Fruit fly (Drosophila melanogaster) whole organism, embryonic: Measurements from ENCODE around the gene EndoGI.
A peak's percentile ranks its signal among the peaks of the same experiment; 100 is the strongest.

Experiments
- CG10209 ChIP-seq: fragments of 200-800 bp; sonication (Bioruptor generic); optimal IDR thresholded peaks from 3 replicates; lab custom pipeline; 2017; ENCODE audit warnings: missing biosample characterization, mild to moderate bottlenecking, missing genetic modification characterization, missing genetic modification reagents
- CG10431 ChIP-seq: fragments of 200-800 bp; sonication (Bioruptor generic); optimal IDR thresholded peaks from 3 replicates; lab custom pipeline; 2018; ENCODE audit warnings: missing biosample characterization, mild to moderate bottlenecking, missing genetic modification characterization
- CG10543 ChIP-seq: fragments of 200-800 bp; sonication (Bioruptor generic); optimal IDR thresholded peaks from 3 replicates; lab custom pipeline; 2017; ENCODE audit warnings: missing biosample characterization, mild to moderate bottlenecking, missing genetic modification characterization, moderate library complexity
- CG11247 ChIP-seq: fragments of 200-800 bp; sonication (Bioruptor generic); IDR thresholded peaks from 2 replicates; pipeline ENCODE4 v1.3.6; 2022; ENCODE audit warnings: missing biosample characterization, missing genetic modification characterization
- CG11398 ChIP-seq: fragments of 200-800 bp; sonication (Bioruptor generic); optimal IDR thresholded peaks from 2 replicates; lab custom pipeline; 2016; ENCODE audit warnings: missing biosample characterization, missing genetic modification characterization
- CG11696 ChIP-seq: fragments of 200-800 bp; sonication (Bioruptor generic); IDR thresholded peaks from 2 replicates; pipeline ENCODE4 v1.3.6; 2022; ENCODE audit warnings: missing biosample characterization, missing genetic modification characterization
- CG12155 ChIP-seq: fragments of 200-800 bp; sonication (Bioruptor generic); optimal IDR thresholded peaks from 3 replicates; lab custom pipeline; 2016; ENCODE audit warnings: missing biosample characterization, missing genetic modification characterization
- CG12744 ChIP-seq: fragments of 200-800 bp; sonication (Bioruptor generic); optimal IDR thresholded peaks from 2 replicates; lab custom pipeline; 2016; ENCODE audit warnings: missing biosample characterization, missing genetic modification characterization
- CG12942 ChIP-seq: fragments of 200-800 bp; sonication (Bioruptor generic); optimal IDR thresholded peaks from 3 replicates; lab custom pipeline; 2016; ENCODE audit warnings: missing biosample characterization, missing genetic modification characterization
- CG13624 ChIP-seq: fragments of 200-800 bp; sonication (Bioruptor generic); optimal IDR thresholded peaks from 2 replicates; lab custom pipeline; 2016; ENCODE audit warnings: missing biosample characterization, missing genetic modification characterization
- CG13775 ChIP-seq: fragments of 200-800 bp; sonication (Bioruptor generic); optimal IDR thresholded peaks from 3 replicates; lab custom pipeline; 2017; ENCODE audit warnings: missing biosample characterization, mild to moderate bottlenecking, missing genetic modification characterization
- CG14014 ChIP-seq: fragments of 200-800 bp; sonication (Bioruptor generic); IDR thresholded peaks from 2 replicates; pipeline ENCODE4 v1.3.6; 2022; ENCODE audit warnings: missing biosample characterization, missing genetic modification characterization
- CG14441 ChIP-seq: fragments of 200-800 bp; sonication (Bioruptor generic); IDR thresholded peaks from 2 replicates; pipeline ENCODE4 v1.3.6; 2022; ENCODE audit warnings: missing biosample characterization, missing genetic modification characterization
- CG15073 ChIP-seq: fragments of 200-800 bp; sonication (Bioruptor generic); optimal IDR thresholded peaks from 2 replicates; lab custom pipeline; 2016; ENCODE audit warnings: missing biosample characterization, missing genetic modification characterization
- CG17186 ChIP-seq: fragments of 200-800 bp; sonication (Bioruptor generic); optimal IDR thresholded peaks from 3 replicates; lab custom pipeline; 2017; ENCODE audit warnings: missing biosample characterization, missing genetic modification reagents, missing genetic modification characterization
- CG17568 ChIP-seq: fragments of 200-800 bp; sonication (Bioruptor generic); optimal IDR thresholded peaks from 2 replicates; lab custom pipeline; 2018; ENCODE audit warnings: missing biosample characterization, mild to moderate bottlenecking, missing genetic modification characterization, moderate library complexity
- CG2202 ChIP-seq: fragments of 200-800 bp; sonication (Bioruptor generic); optimal IDR thresholded peaks from 2 replicates; lab custom pipeline; 2018; ENCODE audit warnings: missing biosample characterization, mild to moderate bottlenecking, missing genetic modification characterization
- CG2875 ChIP-seq: fragments of 200-800 bp; sonication (Bioruptor generic); optimal IDR thresholded peaks from 2 replicates; lab custom pipeline; 2017; ENCODE audit warnings: missing biosample characterization, mild to moderate bottlenecking, missing genetic modification characterization, missing genetic modification reagents
- CG30020 ChIP-seq: fragments of 200-800 bp; optimal IDR thresholded peaks from 2 replicates; lab custom pipeline; 2019; ENCODE audit warnings: missing biosample characterization, mild to moderate bottlenecking, missing genetic modification characterization, moderate library complexity
- CG34376 ChIP-seq: fragments of 200-800 bp; sonication (Bioruptor generic); optimal IDR thresholded peaks from 2 replicates; lab custom pipeline; 2018; ENCODE audit warnings: missing biosample characterization, mild to moderate bottlenecking, missing genetic modification characterization
- CG4282 ChIP-seq: fragments of 200-800 bp; sonication (Bioruptor generic); optimal IDR thresholded peaks from 2 replicates; lab custom pipeline; 2016; ENCODE audit warnings: missing biosample characterization, missing genetic modification characterization
- CG6791 ChIP-seq: fragments of 200-800 bp; sonication (Bioruptor generic); IDR thresholded peaks from 3 replicates; pipeline ENCODE4 v1.3.6; 2022; ENCODE audit warnings: missing biosample characterization, missing genetic modification characterization; ENCODE audit not compliant: partially characterized antibody
- CG7271 ChIP-seq: fragments of 200-800 bp; sonication (Bioruptor generic); optimal IDR thresholded peaks from 2 replicates; lab custom pipeline; 2018; ENCODE audit warnings: missing biosample characterization, mild to moderate bottlenecking, missing genetic modification characterization, moderate library complexity
- CG7786 ChIP-seq: fragments of 200-800 bp; sonication (Bioruptor generic); optimal IDR thresholded peaks from 2 replicates; lab custom pipeline; 2016; ENCODE audit warnings: missing biosample characterization, missing genetic modification characterization
- CG9932 ChIP-seq: fragments of 200-800 bp; sonication (Bioruptor generic); IDR thresholded peaks from 2 replicates; pipeline ENCODE4 v1.3.6; 2022; ENCODE audit warnings: missing biosample characterization, missing genetic modification characterization
- Camta ChIP-seq: fragments of 200-800 bp; sonication (Bioruptor generic); optimal IDR thresholded peaks from 2 replicates; lab custom pipeline; 2016; ENCODE audit warnings: missing biosample characterization, missing genetic modification characterization
- Doc2 ChIP-seq: fragments of 200-800 bp; sonication (Bioruptor generic); IDR thresholded peaks from 2 replicates; pipeline ENCODE4 v1.3.6; 2022; ENCODE audit warnings: missing biosample characterization, missing genetic modification characterization
- Ets65A ChIP-seq: fragments of 200-800 bp; sonication (Bioruptor generic); peaks from one replicate; lab custom pipeline; 2016; ENCODE audit warnings: missing biosample characterization, missing genetic modification characterization
- HLH4C ChIP-seq: fragments of 200-800 bp; sonication (Bioruptor generic); IDR thresholded peaks from 3 replicates; pipeline ENCODE4 v1.3.6; 2022; ENCODE audit warnings: missing biosample characterization, missing genetic modification characterization; ENCODE audit not compliant: partially characterized antibody
- HLH54F ChIP-seq: fragments of 200-800 bp; sonication (Bioruptor generic); optimal IDR thresholded peaks from 3 replicates; lab custom pipeline; 2016; ENCODE audit warnings: missing biosample characterization, missing genetic modification characterization
- Hmx ChIP-seq: fragments of 200-800 bp; sonication (Bioruptor generic); optimal IDR thresholded peaks from 2 replicates; lab custom pipeline; 2016; ENCODE audit warnings: missing biosample characterization, missing genetic modification characterization
- Jarid2 ChIP-seq: fragments of 200-800 bp; sonication (Bioruptor generic); optimal IDR thresholded peaks from 3 replicates; lab custom pipeline; 2017; ENCODE audit warnings: mild to moderate bottlenecking, missing biosample characterization, missing genetic modification reagents, missing genetic modification characterization
- Lim3 ChIP-seq: fragments of 200-800 bp; sonication (Bioruptor generic); IDR thresholded peaks from 2 replicates; pipeline ENCODE4 v1.3.6; 2022; ENCODE audit warnings: missing biosample characterization, missing genetic modification characterization
- MTF-1 ChIP-seq: fragments of 200-800 bp; sonication (Bioruptor generic); optimal IDR thresholded peaks from 2 replicates; lab custom pipeline; 2018; ENCODE audit warnings: missing biosample characterization, mild to moderate bottlenecking, missing genetic modification characterization, borderline replicate concordance
- Ptx1 ChIP-seq: fragments of 200-800 bp; sonication (Bioruptor generic); IDR thresholded peaks from 2 replicates; pipeline ENCODE4 v1.3.6; 2022; ENCODE audit warnings: missing biosample characterization, missing genetic modification characterization
- YL-1 ChIP-seq: fragments of 200-800 bp; sonication (Bioruptor generic); optimal IDR thresholded peaks from 3 replicates; lab custom pipeline; 2017; ENCODE audit warnings: missing biosample characterization, mild to moderate bottlenecking, missing genetic modification characterization
- az2 ChIP-seq: fragments of 200-800 bp; sonication (Bioruptor generic); optimal IDR thresholded peaks from 3 replicates; lab custom pipeline; 2016; ENCODE audit warnings: missing biosample characterization, missing genetic modification characterization
- bbx ChIP-seq: fragments of 200-800 bp; sonication (Bioruptor generic); IDR thresholded peaks from 2 replicates; pipeline ENCODE4 v1.3.6; 2022; ENCODE audit warnings: missing biosample characterization, missing genetic modification characterization; ENCODE audit not compliant: partially characterized antibody
- btn ChIP-seq: fragments of 200-800 bp; sonication (Bioruptor generic); optimal IDR thresholded peaks from 2 replicates; lab custom pipeline; 2016; ENCODE audit warnings: missing biosample characterization, missing genetic modification characterization
- disco-r ChIP-seq: fragments of 200-800 bp; sonication (Bioruptor generic); optimal IDR thresholded peaks from 2 replicates; lab custom pipeline; 2016; ENCODE audit warnings: missing biosample characterization, missing genetic modification characterization
- ems ChIP-seq: fragments of 200-800 bp; sonication (Bioruptor generic); optimal IDR thresholded peaks from 3 replicates; lab custom pipeline; 2016; ENCODE audit warnings: missing biosample characterization, missing genetic modification characterization
- eve ChIP-seq, 2 experiments: fragments of >200 bp; optimal IDR thresholded peaks; 2 replicates each; lab custom pipeline; 2017; ENCODE audit warnings: missing biosample characterization in 2 of 2, missing genetic modification characterization in 2 of 2
- her ChIP-seq: fragments of 200-800 bp; sonication (Bioruptor generic); optimal IDR thresholded peaks from 2 replicates; lab custom pipeline; 2016; ENCODE audit warnings: missing biosample characterization, missing genetic modification characterization
- kah ChIP-seq: fragments of 200-800 bp; sonication (Bioruptor generic); optimal IDR thresholded peaks from 2 replicates; lab custom pipeline; 2018; ENCODE audit warnings: missing biosample characterization, mild to moderate bottlenecking, missing genetic modification characterization
- lab ChIP-seq: fragments of 200-800 bp; sonication (Bioruptor generic); optimal IDR thresholded peaks from 3 replicates; lab custom pipeline; 2017; ENCODE audit warnings: missing biosample characterization, missing genetic modification characterization, mild to moderate bottlenecking, moderate library complexity, missing genetic modification reagents
- p53 ChIP-seq: fragments of 200-800 bp; sonication (Bioruptor generic); optimal IDR thresholded peaks from 2 replicates; lab custom pipeline; 2016; ENCODE audit warnings: missing biosample characterization, missing genetic modification characterization
- pfk ChIP-seq: fragments of 200-800 bp; sonication (Bioruptor generic); optimal IDR thresholded peaks from 2 replicates; lab custom pipeline; 2018; ENCODE audit warnings: missing biosample characterization, mild to moderate bottlenecking, missing genetic modification characterization, moderate library complexity
- rib ChIP-seq: fragments of 200-800 bp; sonication (Bioruptor generic); IDR thresholded peaks from 2 replicates; pipeline ENCODE4 v1.3.6; 2022; ENCODE audit warnings: missing biosample characterization, missing genetic modification characterization
- sens ChIP-seq: fragments of 200-800 bp; sonication (Bioruptor generic); peaks from one replicate; lab custom pipeline; 2016; ENCODE audit warnings: missing biosample characterization, missing genetic modification characterization
- slbo ChIP-seq: fragments of 200-800 bp; sonication (Bioruptor generic); IDR thresholded peaks from 2 replicates; pipeline ENCODE4 v1.3.6; 2022; ENCODE audit warnings: missing biosample characterization, missing genetic modification characterization
- toy ChIP-seq: fragments of 200-800 bp; sonication (Bioruptor generic); IDR thresholded peaks from 2 replicates; pipeline ENCODE4 v1.3.6; 2022; ENCODE audit warnings: missing biosample characterization, missing genetic modification characterization
- zfh2 ChIP-seq: fragments of 200-800 bp; sonication (Bioruptor generic); optimal IDR thresholded peaks from 2 replicates; lab custom pipeline; 2016; ENCODE audit warnings: missing biosample characterization, missing genetic modification characterization

The EndoGI gene

DNA sequence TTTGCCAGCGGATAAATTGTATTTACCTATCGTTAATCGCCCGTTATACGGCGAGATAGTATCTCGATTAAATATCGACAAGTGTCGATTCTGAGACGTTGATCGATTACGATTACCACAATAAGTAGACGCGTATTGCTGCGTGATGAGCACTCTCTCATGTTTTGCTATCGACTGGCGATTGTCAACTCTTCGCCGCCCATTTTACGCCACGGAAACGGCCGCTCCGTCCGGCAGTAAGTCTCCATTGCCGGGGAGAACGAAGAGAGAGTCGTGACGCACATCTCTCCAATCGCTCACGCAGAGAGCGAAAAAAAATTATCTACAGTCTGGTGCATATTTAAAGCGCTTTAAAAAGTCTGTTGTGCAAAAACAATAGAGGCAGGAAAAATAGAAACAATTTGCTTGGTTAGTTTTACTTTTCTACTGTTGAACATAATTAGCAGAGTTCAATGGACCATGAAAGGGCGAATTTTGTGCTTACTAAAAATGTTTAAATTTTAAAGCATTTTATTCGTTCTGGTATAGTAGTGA is 5.8 kb upstream of the EndoGI start, which contains the start of gene CG46309 (continued):
- TF ChIP-seq CG2875 (GFP tag; lab: Kevin White, UChicago) (peak; percentile 19), Lim3 (GFP tag; lab: Robert Waterston, UW) (no peak), her (GFP tag; lab: Kevin White, UChicago) (peak; percentile 7), p53 (GFP tag; lab: Kevin White, UChicago) (peak; percentile 25), eve (GFP tag; optimal IDR thresholded peaks at IDR 0.05; lab: Kevin White, UChicago) (no peak), CG14014 (GFP tag; lab: Robert Waterston, UW) (no peak; the same call in 1 of the 2 replicates), Jarid2 (peak; percentile 75), CG11398 (GFP tag; lab: Kevin White, UChicago) (peak; percentile 9), Ets65A (GFP tag; lab: Kevin White, UChicago) (peak; percentile 62), CG10543 (GFP tag; lab: Kevin White, UChicago) (peak; percentile 64), CG13624 (peak; percentile 40), lab (peak; percentile 59), CG12942 (GFP tag; lab: Kevin White, UChicago) (peak; percentile 22), Hmx (GFP tag; lab: Kevin White, UChicago) (no peak), bbx (peak; percentile 94), CG30020 (tag; lab: Kevin White, UChicago) (no peak), rib (no peak), YL-1 (GFP tag; lab: Kevin White, UChicago) (no peak), CG10431 (GFP tag; lab: Kevin White, UChicago) (no peak), CG7786 (GFP tag; lab: Kevin White, UChicago) (peak; percentile 3), slbo (no peak), CG6791 (peak; percentile 96), zfh2 (GFP tag; lab: Kevin White, UChicago) (peak; percentile 49), ems (GFP tag; lab: Kevin White, UChicago) (peak; percentile 6), CG14441 (GFP tag; lab: Robert Waterston, UW) (no peak), CG17568 (GFP tag; lab: Kevin White, UChicago) (peak; percentile 70), CG12744 (GFP tag; lab: Kevin White, UChicago) (no peak), CG12155 (GFP tag; lab: Kevin White, UChicago) (peak; percentile 35), CG11247 (GFP tag; lab: Robert Waterston, UW) (no peak), CG10209 (GFP tag; lab: Kevin White, UChicago) (no peak), pfk (GFP tag; lab: Kevin White, UChicago) (peak; percentile 19), CG34376 (peak; percentile 78), sens (GFP tag; lab: Kevin White, UChicago) (peak; percentile 85), CG13775 (GFP tag; lab: Kevin White, UChicago) (no peak), MTF-1 (GFP tag; lab: Kevin White, UChicago) (no peak), CG17186 (no peak), btn (no peak), disco-r (GFP tag; lab: Kevin White, UChicago) (peak; percentile 43), Doc2 (GFP tag; lab: Robert Waterston, UW) (no peak), Ptx1 (no peak), kah (GFP tag; lab: Kevin White, UChicago) (no peak), CG7271 (tag; lab: Kevin White, UChicago) (no peak), CG9932 (GFP tag; lab: Robert Waterston, UW) (no peak), CG4282 (GFP tag; lab: Kevin White, UChicago) (no peak), CG15073 (no peak), HLH4C (GFP tag; lab: Robert Waterston, UW) (peak; percentile 99), toy (no peak), Camta (GFP tag; lab: Kevin White, UChicago) (peak; percentile 13), CG11696 (peak; percentile 94), CG2202 (tag; lab: Kevin White, UChicago) (no peak), az2 (GFP tag; lab: Kevin White, UChicago) (no peak), HLH54F (peak; percentile 44)
